Fruit fly (Drosophila melanogaster): ENCODE results near the gene Josd.
A peak's percentile ranks its signal among the peaks of the same experiment; 100 is the strongest.

- TF ChIP-seq Hr96 (GFP tag; optimal IDR thresholded peaks at IDR 0.05), result no peak
- TF ChIP-seq Mnt (GFP tag; optimal IDR thresholded peaks at IDR 0.05), result no peak
- no peak for TF ChIP-seq bab1 (GFP tag; optimal IDR thresholded peaks at IDR 0.05)
- TF ChIP-seq cic (GFP tag; optimal IDR thresholded peaks at IDR 0.05), result peak; percentile 12
- TF ChIP-seq CG12768 (GFP tag; optimal IDR thresholded peaks at IDR 0.05), result no peak
- TF ChIP-seq ovo (GFP tag; optimal IDR thresholded peaks at IDR 0.05), result no peak
These were observed 3.5 kb downstream of the Josd start for dm6 chrX:6264456-6264855.

All from whole organism, adult.